Worm (Caenorhabditis elegans) whole organism, L4 larva: ENCODE results near the gene wht-7.

Source experiments
- F37D6.2 ChIP-seq: sonication (generic microtip); optimal IDR thresholded peaks from 2 replicates; lab custom pipeline; 2016; ENCODE audit warnings: mild to moderate bottlenecking, missing genetic modification characterization, missing compliant biosample characterization
- T20F7.1 ChIP-seq: fragments of 200-800 bp; sonication (Bioruptor generic); optimal IDR thresholded peaks from 2 replicates; lab custom pipeline; 2018; ENCODE audit warnings: mild to moderate bottlenecking, missing genetic modification characterization, missing compliant biosample characterization
- Y48G9A.11 ChIP-seq: fragments of 200-800 bp; sonication (Bioruptor generic); IDR thresholded peaks from 2 replicates; pipeline ENCODE4 v1.3.6; 2022; ENCODE audit warnings: missing genetic modification reagents, missing genetic modification characterization, missing compliant biosample characterization
- Y5F2A.4 ChIP-seq: fragments of 200-800 bp; sonication (Bioruptor generic); optimal IDR thresholded peaks from 2 replicates; lab custom pipeline; 2018; ENCODE audit warnings: mild to moderate bottlenecking, missing genetic modification characterization, missing compliant biosample characterization
- ZK546.5 ChIP-seq, 2 experiments: sonication (generic microtip); optimal IDR thresholded peaks; 2 replicates each; lab custom pipeline; 2017; ENCODE audit warnings: missing biosample characterization in 2 of 2, missing genetic modification characterization in 2 of 2
- aha-1 ChIP-seq: fragments of 150-350 bp; peaks from one replicate; lab custom pipeline; 2014; ENCODE audit warnings: missing biosample characterization, missing genetic modification characterization
- aly-2 ChIP-seq: sonication (generic microtip); optimal IDR thresholded peaks from 2 replicates; lab custom pipeline; 2018; ENCODE audit warnings: missing biosample characterization, missing genetic modification characterization
- arid-1 ChIP-seq: fragments of 200-800 bp; sonication (Bioruptor generic); conservative IDR thresholded peaks from 2 replicates; pipeline ENCODE4 v1.3.6; 2022; ENCODE audit warnings: missing genetic modification reagents, missing genetic modification characterization, missing compliant biosample characterization
- ceh-28 ChIP-seq: fragments of 150-350 bp; optimal IDR thresholded peaks from 2 replicates; lab custom pipeline; 2014; ENCODE audit warnings: missing biosample characterization, missing genetic modification reagents, missing genetic modification characterization
- ceh-44 ChIP-seq: fragments of 200-800 bp; sonication (Bioruptor generic); IDR thresholded peaks from 2 replicates; pipeline ENCODE4 v1.3.6; 2022; ENCODE audit warnings: missing genetic modification reagents, missing genetic modification characterization, missing compliant biosample characterization
- ceh-62 ChIP-seq: sonication (generic microtip); optimal IDR thresholded peaks from 2 replicates; lab custom pipeline; 2017; ENCODE audit warnings: missing biosample characterization, missing genetic modification characterization
- ces-1 ChIP-seq: fragments of 150-350 bp; sonication (generic microtip); optimal IDR thresholded peaks from 4 replicates; lab custom pipeline; 2014; ENCODE audit warnings: missing biosample characterization, missing genetic modification reagents, missing genetic modification characterization
- cey-2 ChIP-seq: sonication (generic microtip); optimal IDR thresholded peaks from 3 replicates; lab custom pipeline; 2017; ENCODE audit warnings: missing genetic modification characterization, mild to moderate bottlenecking, missing compliant biosample characterization, antibody characterized with exemption, borderline replicate concordance; ENCODE audit not compliant: insufficient read depth
- ctbp-1 ChIP-seq: fragments of 200-800 bp; sonication (Bioruptor generic); IDR thresholded peaks from 2 replicates; pipeline ENCODE4 v1.3.6; 2022; ENCODE audit warnings: missing genetic modification reagents, missing genetic modification characterization, missing compliant biosample characterization
- daf-12 ChIP-seq: fragments of 150-350 bp; optimal IDR thresholded peaks from 2 replicates; lab custom pipeline; 2014; ENCODE audit warnings: missing biosample characterization, missing genetic modification reagents, missing genetic modification characterization
- dmd-8 ChIP-seq: fragments of 200-800 bp; sonication (Bioruptor generic); IDR thresholded peaks from 2 replicates; pipeline ENCODE4 v1.3.6; 2022; ENCODE audit warnings: missing genetic modification characterization, missing compliant biosample characterization
- dmd-9 ChIP-seq: fragments of 200-800 bp; sonication (Bioruptor generic); IDR thresholded peaks from 2 replicates; pipeline ENCODE4 v1.3.6; 2022; ENCODE audit warnings: missing genetic modification reagents, missing genetic modification characterization, missing compliant biosample characterization
- dpl-1 ChIP-seq: fragments of 150-350 bp; optimal IDR thresholded peaks from 2 replicates; lab custom pipeline; 2014; ENCODE audit warnings: missing biosample characterization, missing genetic modification reagents, missing genetic modification characterization
- egl-43 ChIP-seq: fragments of 200-800 bp; sonication (Bioruptor generic); IDR thresholded peaks from 2 replicates; pipeline ENCODE4 v1.3.6; 2022; ENCODE audit warnings: missing genetic modification reagents, missing genetic modification characterization, missing compliant biosample characterization
- hlh-30 ChIP-seq: sonication (generic microtip); optimal IDR thresholded peaks from 2 replicates; lab custom pipeline; 2017; ENCODE audit warnings: antibody characterized with exemption, mild to moderate bottlenecking, missing genetic modification characterization, missing compliant biosample characterization; ENCODE audit not compliant: insufficient read depth
- hmg-1.1 ChIP-seq: fragments of 200-800 bp; sonication (Bioruptor generic); IDR thresholded peaks from 2 replicates; pipeline ENCODE4 v1.3.6; 2022; ENCODE audit warnings: missing genetic modification reagents, missing genetic modification characterization, missing compliant biosample characterization
- lin-29 ChIP-seq: fragments of 200-800 bp; sonication (Bioruptor generic); IDR thresholded peaks from 2 replicates; pipeline ENCODE4 v1.3.6; 2022; ENCODE audit warnings: missing genetic modification reagents, missing genetic modification characterization, missing compliant biosample characterization
- lin-39 ChIP-seq: fragments of 150-350 bp; optimal IDR thresholded peaks from 2 replicates; lab custom pipeline; 2014; ENCODE audit warnings: missing biosample characterization, missing genetic modification reagents, missing genetic modification characterization
- lir-3 ChIP-seq: sonication (generic microtip); optimal IDR thresholded peaks from 2 replicates; lab custom pipeline; 2016; ENCODE audit warnings: mild to moderate bottlenecking, missing genetic modification characterization, missing compliant biosample characterization
- mdl-1 ChIP-seq, 2 experiments: fragments of 150-350 bp in 1 of 2; sonication (generic microtip) in 1 of 2; optimal IDR thresholded peaks; 2 replicates each; lab custom pipeline; 2014 to 2017; ENCODE audit warnings: missing biosample characterization in 2 of 2, missing genetic modification characterization in 2 of 2
- mdt-29 ChIP-seq: fragments of 200-800 bp; sonication (Bioruptor generic); IDR thresholded peaks from 2 replicates; pipeline ENCODE4 v1.3.6; 2022; ENCODE audit warnings: missing genetic modification reagents, missing genetic modification characterization, missing compliant biosample characterization
- mep-1 ChIP-seq: fragments of 150-350 bp; sonication (generic microtip); optimal IDR thresholded peaks from 3 replicates; lab custom pipeline; 2014; ENCODE audit warnings: missing biosample characterization, missing genetic modification characterization
- mxl-2 ChIP-seq: fragments of 200-800 bp; sonication (Bioruptor generic); conservative IDR thresholded peaks from 2 replicates; pipeline ENCODE4 v1.3.6; 2022; ENCODE audit warnings: missing genetic modification reagents, missing genetic modification characterization, missing compliant biosample characterization
- mxl-3 ChIP-seq: fragments of 200-800 bp; sonication (Bioruptor generic); optimal IDR thresholded peaks from 2 replicates; lab custom pipeline; 2018; ENCODE audit warnings: mild to moderate bottlenecking, missing genetic modification characterization, missing compliant biosample characterization
- nhr-111 ChIP-seq: fragments of 200-800 bp; sonication (Bioruptor generic); optimal IDR thresholded peaks from 2 replicates; lab custom pipeline; 2018; ENCODE audit warnings: mild to moderate bottlenecking, missing genetic modification characterization, missing compliant biosample characterization
- nhr-237 ChIP-seq: sonication (generic microtip); optimal IDR thresholded peaks from 2 replicates; lab custom pipeline; 2017; ENCODE audit warnings: missing biosample characterization, missing genetic modification characterization
- nhr-42 ChIP-seq: fragments of 200-800 bp; sonication (Bioruptor generic); IDR thresholded peaks from 2 replicates; pipeline ENCODE4 v1.3.6; 2022; ENCODE audit warnings: missing genetic modification characterization, missing compliant biosample characterization
- nhr-48 ChIP-seq: sonication (generic microtip); optimal IDR thresholded peaks from 2 replicates; lab custom pipeline; 2016; ENCODE audit warnings: mild to moderate bottlenecking, missing genetic modification characterization, missing compliant biosample characterization
- nhr-6 ChIP-seq: fragments of 150-350 bp; optimal IDR thresholded peaks from 2 replicates; lab custom pipeline; 2014; ENCODE audit warnings: missing biosample characterization, missing genetic modification characterization
- nhr-76 ChIP-seq: fragments of 150-350 bp; optimal IDR thresholded peaks from 2 replicates; lab custom pipeline; 2014; ENCODE audit warnings: missing biosample characterization, missing genetic modification characterization
- php-3 ChIP-seq: fragments of 200-800 bp; sonication (Bioruptor generic); IDR thresholded peaks from 2 replicates; pipeline ENCODE4 v1.3.6; 2022; ENCODE audit warnings: missing genetic modification reagents, missing genetic modification characterization, missing compliant biosample characterization
- rbr-2 ChIP-seq: sonication (generic microtip); optimal IDR thresholded peaks from 2 replicates; lab custom pipeline; 2016; ENCODE audit warnings: missing genotype, missing genetic modification characterization, missing compliant biosample characterization
- saeg-2 ChIP-seq: fragments of 200-800 bp; sonication (Bioruptor generic); IDR thresholded peaks from 2 replicates; pipeline ENCODE4 v1.3.6; 2022; ENCODE audit warnings: missing genetic modification reagents, missing genetic modification characterization, missing compliant biosample characterization
- set-16 ChIP-seq: fragments of 200-800 bp; sonication (Bioruptor generic); IDR thresholded peaks from 2 replicates; pipeline ENCODE4 v1.3.6; 2022; ENCODE audit warnings: missing genetic modification reagents, missing genetic modification characterization, missing compliant biosample characterization
- snpc-1.2 ChIP-seq: fragments of 200-800 bp; sonication (Bioruptor generic); IDR thresholded peaks from 2 replicates; pipeline ENCODE4 v1.3.6; 2022; ENCODE audit warnings: missing genetic modification reagents, missing genetic modification characterization, missing compliant biosample characterization
- spr-1 ChIP-seq: sonication (generic microtip); optimal IDR thresholded peaks from 2 replicates; lab custom pipeline; 2016; ENCODE audit warnings: mild to moderate bottlenecking, missing genetic modification characterization, missing compliant biosample characterization
- tag-97 ChIP-seq: fragments of 200-800 bp; sonication (Bioruptor generic); IDR thresholded peaks from 2 replicates; pipeline ENCODE4 v1.3.6; 2022; ENCODE audit warnings: missing genetic modification characterization, missing compliant biosample characterization
- tra-1 ChIP-seq: fragments of 200-800 bp; sonication (Bioruptor generic); IDR thresholded peaks from 2 replicates; pipeline ENCODE4 v1.3.6; 2022; ENCODE audit warnings: missing genetic modification reagents, missing genetic modification characterization, missing compliant biosample characterization
- unc-130 ChIP-seq: sonication (generic microtip); optimal IDR thresholded peaks from 2 replicates; lab custom pipeline; 2016; ENCODE audit warnings: missing genetic modification reagents, missing genetic modification characterization, missing compliant biosample characterization
- unc-39 ChIP-seq: sonication (generic microtip); optimal IDR thresholded peaks from 2 replicates; lab custom pipeline; 2017; ENCODE audit warnings: missing biosample characterization, missing genetic modification characterization
- unc-62 ChIP-seq, 3 experiments: fragments of 150-350 bp in 1 of 3; sonication (generic microtip); optimal IDR thresholded peaks in 2 of 3; peaks in 1 of 3; 1 replicate in 1 of 3; 2 replicates in 2 of 3; lab custom pipeline; 2014 to 2017; ENCODE audit warnings: missing biosample characterization in 3 of 3, missing genetic modification characterization in 3 of 3, missing genetic modification reagents in 3 of 3, missing genotype in 1 of 3
- zip-2 ChIP-seq: fragments of 150-350 bp; optimal IDR thresholded peaks from 2 replicates; lab custom pipeline; 2014; ENCODE audit warnings: missing biosample characterization, missing genetic modification characterization
- ztf-7 ChIP-seq: fragments of 150-350 bp; optimal IDR thresholded peaks from 2 replicates; lab custom pipeline; 2014; ENCODE audit warnings: missing biosample characterization, missing genetic modification characterization

The wht-7 gene

ce11 chrIII:6137431-6137830 lies 12.0 kb downstream of the wht-7 start (continued):
- TF ChIP-seq Y48G9A.11 (no peak), ces-1 (peak; percentile 10), mxl-3 (GFP tag; lab: Kevin White, UChicago) (peak; percentile 4), egl-43 (GFP tag; lab: Robert Waterston, UW) (peak; percentile 82), nhr-111 (GFP tag; lab: Kevin White, UChicago) (no peak), lir-3 (tag; lab: Kevin White, UChicago) (no peak), nhr-76 (tag; lab: Kevin White, UChicago) (no peak), hmg-1.1 (peak; percentile 64), aly-2 (tag; lab: Kevin White, UChicago) (no peak), ceh-62 (no peak), cey-2 (tag; lab: Kevin White, UChicago) (no peak), mxl-2 (GFP tag; lab: Robert Waterston, UW) (no peak), Y5F2A.4 (no peak), tag-97 (GFP tag; lab: Robert Waterston, UW) (no peak), ZK546.5 (tag; optimal IDR thresholded peaks at IDR 0.05; lab: Kevin White, UChicago) (no peak), ztf-7 (tag; lab: Kevin White, UChicago) (no peak), tra-1 (GFP tag; lab: Robert Waterston, UW) (peak; percentile 72; the same call in 1 of the 2 replicates)

- TF ChIP-seq mdt-29 (GFP tag; lab: Robert Waterston, UW), result no peak
Measured at ce11 chrIII:6136178-6136577, 13.2 kb downstream of the wht-7 start, which contains the start of gene mvk-1. Gene mvk-1, minus strand, starts transcription at chrIII:6136278.

- TF ChIP-seq tra-1 (GFP tag; lab: Robert Waterston, UW) (no peak), ctbp-1 (GFP tag; lab: Robert Waterston, UW) (peak; percentile 67; the same call in 1 of the 2 replicates), nhr-6 (tag; lab: Kevin White, UChicago) (no peak), lin-29 (no peak), set-16 (GFP tag; lab: Robert Waterston, UW) (peak; percentile 89), rbr-2 (tag; lab: Kevin White, UChicago) (peak; percentile 18), ceh-28 (tag; lab: Kevin White, UChicago) (no peak), spr-1 (no peak), nhr-48 (tag; lab: Kevin White, UChicago) (no peak), nhr-237 (tag; lab: Kevin White, UChicago) (no peak), lin-39 (tag; lab: Kevin White, UChicago) (no peak), egl-43 (GFP tag; lab: Robert Waterston, UW) (peak; percentile 29; the same call in 1 of the 2 replicates), daf-12 (tag; lab: Kevin White, UChicago) (no peak), unc-130 (GFP tag; lab: Kevin White, UChicago) (no peak), unc-39 (no peak), ceh-44 (GFP tag; lab: Robert Waterston, UW) (no peak), zip-2 (tag; lab: Kevin White, UChicago) (no peak), dpl-1 (no peak), mdl-1 (tag; optimal IDR thresholded peaks at IDR 0.05; lab: Kevin White, UChicago) (peak in 1 of 2 experiments; percentile 18), ces-1 (peak; percentile 5), dmd-8 (0 out of 2 replicates have a peak, but pooled peaks have one; percentile 7), nhr-42 (GFP tag; lab: Robert Waterston, UW) (no peak), dmd-9 (GFP tag; lab: Robert Waterston, UW) (no peak), unc-62 (GFP tag; optimal IDR thresholded peaks at IDR 0.05 in 1 of 2; lab: Kevin White, UChicago) (peak in 1 of 2 experiments; percentile 93), unc-62 (tag; optimal IDR thresholded peaks at IDR 0.05; lab: Kevin White, UChicago) (no peak), hmg-1.1 (no peak), T20F7.1 (GFP tag; lab: Kevin White, UChicago) (no peak), snpc-1.2 (GFP tag; lab: Robert Waterston, UW) (no peak), aha-1 (tag; lab: Kevin White, UChicago) (peak; percentile 68), arid-1 (GFP tag; lab: Robert Waterston, UW) (no peak), hlh-30 (tag; lab: Kevin White, UChicago) (no peak), F37D6.2 (tag; lab: Kevin White, UChicago) (peak; percentile 57), saeg-2 (GFP tag; lab: Robert Waterston, UW) (no peak), php-3 (GFP tag; lab: Robert Waterston, UW) (no peak), mep-1 (peak; percentile 69)
Measured at ce11 chrIII:6135211-6135610, 14.2 kb downstream of the wht-7 start.
